Worm (Caenorhabditis elegans): ENCODE results near the gene grl-22.

The grl-22 gene

DNA sequence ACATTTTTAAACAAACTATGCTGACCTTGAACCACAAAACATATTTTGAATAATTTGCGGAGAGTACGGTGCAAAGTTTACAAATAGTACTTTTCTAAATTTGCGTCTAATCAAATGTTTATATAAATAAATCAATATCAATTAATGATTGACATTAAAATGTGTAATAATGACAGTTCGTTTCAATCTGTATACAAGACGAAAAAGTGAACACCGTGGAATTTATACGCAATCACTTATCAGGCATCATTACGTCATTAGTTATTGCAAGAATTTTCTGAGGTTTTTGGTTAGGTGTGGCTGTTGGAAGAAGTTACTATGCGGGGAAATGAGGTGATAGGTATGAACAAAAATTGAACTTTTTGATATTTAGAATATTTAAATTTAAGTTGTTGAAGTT, 13.3 kb upstream of the grl-22 start:
- TF ChIP-seq klf-2 (GFP tag; conservative IDR thresholded peaks at IDR 0.05) (no peak), ztf-29 (GFP tag; IDR thresholded peaks at IDR 0.05) (no peak), med-1 (GFP tag; optimal IDR thresholded peaks at IDR 0.05; ENCODE audit: insufficient read depth) (no peak), ref-1 (GFP tag; conservative IDR thresholded peaks at IDR 0.05) (no peak), tab-1 (GFP tag; IDR thresholded peaks at IDR 0.05) (no peak), flt-1 (GFP tag; IDR thresholded peaks at IDR 0.05) (no peak), ztf-23 (GFP tag; IDR thresholded peaks at IDR 0.05) (no peak), T22C8.4 (GFP tag; IDR thresholded peaks at IDR 0.05) (no peak), cog-1 (tag; optimal IDR thresholded peaks at IDR 0.05) (no peak)

DNA sequence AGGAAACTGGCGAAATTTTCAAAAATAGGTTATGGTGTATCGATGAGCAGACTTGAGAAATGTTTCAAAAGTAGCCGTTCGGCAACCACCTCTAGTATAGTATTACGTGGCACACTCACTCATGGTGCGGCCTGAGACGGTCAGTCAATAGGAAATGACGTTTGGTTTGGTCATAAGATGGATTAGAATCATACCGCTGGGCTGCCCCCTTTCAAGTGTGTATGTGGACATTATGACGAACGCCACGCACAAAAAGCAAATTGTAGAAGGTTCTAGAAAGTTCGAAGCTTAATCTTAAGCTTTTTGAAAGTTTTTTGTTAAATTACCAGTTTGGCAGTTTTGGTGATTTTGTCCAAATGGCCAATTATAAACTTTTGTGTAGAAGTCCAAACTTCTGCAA, 10.6 kb upstream of the grl-22 start:
- TF ChIP-seq ztf-23 (GFP tag; IDR thresholded peaks at IDR 0.05) (no peak), tab-1 (GFP tag; IDR thresholded peaks at IDR 0.05) (no peak), klf-2 (GFP tag; conservative IDR thresholded peaks at IDR 0.05) (no peak), med-1 (GFP tag; optimal IDR thresholded peaks at IDR 0.05; ENCODE audit: insufficient read depth) (no peak), ref-1 (GFP tag; conservative IDR thresholded peaks at IDR 0.05) (no peak)

DNA sequence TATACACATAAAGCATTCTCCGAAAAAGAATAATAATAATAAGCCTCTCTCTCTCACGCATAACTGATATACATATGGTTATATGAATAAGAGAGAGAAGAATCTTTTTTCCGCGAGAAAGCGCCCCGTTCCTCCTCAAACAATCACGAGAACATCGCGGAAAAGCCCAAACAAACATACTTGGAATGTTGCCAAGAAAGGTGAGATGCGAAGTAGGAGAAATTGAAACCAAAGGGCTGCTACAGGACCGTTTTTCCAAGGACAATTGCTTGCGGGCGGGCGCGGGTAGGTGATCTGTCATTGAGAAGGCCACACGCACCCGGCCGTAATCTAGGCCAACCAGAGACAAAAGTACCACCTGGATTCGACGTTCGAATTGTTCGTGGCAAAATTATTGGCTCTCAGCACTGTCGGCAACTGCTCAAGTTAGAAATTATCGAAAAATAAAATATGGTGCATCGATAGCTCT, 9.9 kb upstream of the grl-22 start, which contains the start of gene dnj-24:
Gene dnj-24, minus strand, starts transcription at position 419 of the 469 bp plus-strand sequence.
- no peak for TF ChIP-seq flt-1 (GFP tag; IDR thresholded peaks at IDR 0.05)
- no peak for TF ChIP-seq cog-1 (tag; optimal IDR thresholded peaks at IDR 0.05)

DNA sequence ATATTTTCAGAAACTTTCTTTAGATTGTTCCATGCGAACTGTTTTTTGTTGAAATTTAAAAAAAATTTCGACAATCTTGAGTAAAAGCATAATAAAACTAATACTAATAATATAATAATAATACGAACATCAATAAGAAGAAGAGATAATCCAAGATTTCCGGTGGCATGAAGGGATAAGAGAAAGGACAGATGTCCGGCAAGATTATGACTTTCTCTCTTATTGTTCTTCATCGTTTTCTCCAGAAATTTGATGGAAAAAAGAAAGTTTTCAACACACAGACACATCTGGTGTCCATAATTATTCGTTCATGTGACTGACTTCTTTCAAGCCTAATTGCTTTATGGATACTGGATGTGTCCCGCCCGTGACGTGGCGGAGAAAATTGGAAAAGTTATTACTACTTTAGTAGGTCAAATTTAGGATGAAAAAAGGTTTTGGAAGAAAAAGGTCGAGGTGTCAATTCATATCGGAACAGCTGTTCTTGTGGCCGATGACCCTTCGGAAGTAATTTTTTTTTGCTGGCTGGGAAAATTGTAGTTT, 8.8 kb upstream of the grl-22 start:
- TF ChIP-seq T22C8.4 (GFP tag; IDR thresholded peaks at IDR 0.05) = no peak
- TF ChIP-seq ref-1 (GFP tag; conservative IDR thresholded peaks at IDR 0.05) = no peak
- TF ChIP-seq cog-1 (tag; optimal IDR thresholded peaks at IDR 0.05) = no peak
- TF ChIP-seq ztf-23 (GFP tag; IDR thresholded peaks at IDR 0.05) = no peak
- TF ChIP-seq ztf-29 (GFP tag; IDR thresholded peaks at IDR 0.05) = no peak
- TF ChIP-seq flt-1 (GFP tag; IDR thresholded peaks at IDR 0.05) = no peak
- no peak for TF ChIP-seq tab-1 (GFP tag; IDR thresholded peaks at IDR 0.05)
- no peak for TF ChIP-seq klf-2 (GFP tag; conservative IDR thresholded peaks at IDR 0.05)
- no peak for TF ChIP-seq med-1 (GFP tag; optimal IDR thresholded peaks at IDR 0.05; ENCODE audit: insufficient read depth)

DNA sequence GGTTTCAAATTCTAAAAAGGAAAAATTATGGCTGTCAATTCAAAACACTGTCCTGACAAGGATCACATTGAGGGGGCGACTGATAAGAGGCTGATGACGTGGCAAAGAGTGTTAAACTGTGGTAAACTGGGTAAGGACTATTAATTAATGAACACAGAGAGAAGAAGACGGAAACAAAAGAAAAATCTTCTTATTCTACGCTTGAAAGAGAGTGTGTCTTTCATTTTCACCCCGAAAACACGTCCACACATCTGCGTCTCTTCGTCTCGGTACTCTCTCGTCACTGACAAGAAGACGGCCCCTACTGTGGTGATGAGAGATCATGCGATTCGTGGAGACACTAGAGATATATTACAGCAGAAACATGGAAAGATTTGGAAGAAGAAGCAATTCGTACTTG, 7.6 kb upstream of the grl-22 start:
- no peak for TF ChIP-seq ref-1 (GFP tag; conservative IDR thresholded peaks at IDR 0.05)
- TF ChIP-seq T22C8.4 (GFP tag; IDR thresholded peaks at IDR 0.05) = no peak
- TF ChIP-seq ztf-23 (GFP tag; IDR thresholded peaks at IDR 0.05) = no peak
- no peak for TF ChIP-seq tab-1 (GFP tag; IDR thresholded peaks at IDR 0.05)
- no peak for TF ChIP-seq med-1 (GFP tag; optimal IDR thresholded peaks at IDR 0.05; ENCODE audit: insufficient read depth)
- TF ChIP-seq ztf-29 (GFP tag; IDR thresholded peaks at IDR 0.05) = no peak
- no peak for TF ChIP-seq flt-1 (GFP tag; IDR thresholded peaks at IDR 0.05)
- no peak for TF ChIP-seq klf-2 (GFP tag; conservative IDR thresholded peaks at IDR 0.05)
- no peak for TF ChIP-seq cog-1 (tag; optimal IDR thresholded peaks at IDR 0.05)

DNA sequence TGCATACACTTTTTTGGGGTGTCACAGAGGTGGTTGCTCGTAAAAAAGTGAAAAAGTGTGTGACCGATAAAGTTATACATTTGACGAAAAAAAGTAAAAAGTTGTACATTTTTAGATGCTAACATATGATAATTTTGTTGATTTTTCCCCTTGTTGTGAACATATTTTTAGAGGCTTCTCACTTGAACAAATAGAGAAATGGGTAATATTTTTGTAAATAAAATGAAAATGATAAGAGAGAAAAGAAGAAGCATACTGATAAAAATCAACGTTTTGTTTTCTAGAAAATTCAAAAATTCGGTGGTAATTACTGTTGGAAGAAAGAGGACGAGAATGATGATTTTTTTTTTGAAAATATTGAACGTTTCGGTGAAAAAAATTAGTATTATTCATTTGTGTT, 6.5 kb upstream of the grl-22 start:
- no peak for TF ChIP-seq klf-2 (GFP tag; conservative IDR thresholded peaks at IDR 0.05)
- no peak for TF ChIP-seq flt-1 (GFP tag; IDR thresholded peaks at IDR 0.05)
- TF ChIP-seq ztf-23 (GFP tag; IDR thresholded peaks at IDR 0.05) = no peak
- no peak for TF ChIP-seq med-1 (GFP tag; optimal IDR thresholded peaks at IDR 0.05; ENCODE audit: insufficient read depth)
- TF ChIP-seq cog-1 (tag; optimal IDR thresholded peaks at IDR 0.05) = no peak

DNA sequence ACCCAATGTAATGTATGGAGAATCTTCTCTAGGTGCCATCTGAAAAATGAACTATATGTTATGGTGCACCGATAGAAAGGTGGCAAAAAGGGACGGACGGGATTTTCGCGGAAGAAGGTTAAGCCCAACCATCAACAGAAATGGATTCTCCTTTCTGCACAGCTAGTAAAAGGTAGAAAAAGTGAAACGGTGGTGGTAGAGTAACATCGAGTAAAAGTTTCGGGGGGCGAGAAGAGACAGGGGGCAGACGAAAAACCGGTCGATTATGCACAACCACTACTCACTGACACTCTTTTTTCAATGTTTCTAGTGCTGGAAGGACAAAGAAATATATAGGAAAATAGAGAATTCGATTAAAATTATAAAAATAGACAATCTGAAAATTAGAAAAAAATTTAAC, 5.7 kb upstream of the grl-22 start:
- no peak for TF ChIP-seq med-1 (GFP tag; optimal IDR thresholded peaks at IDR 0.05; ENCODE audit: insufficient read depth)
- TF ChIP-seq ref-1 (GFP tag; conservative IDR thresholded peaks at IDR 0.05) = no peak
- no peak for TF ChIP-seq flt-1 (GFP tag; IDR thresholded peaks at IDR 0.05)

DNA sequence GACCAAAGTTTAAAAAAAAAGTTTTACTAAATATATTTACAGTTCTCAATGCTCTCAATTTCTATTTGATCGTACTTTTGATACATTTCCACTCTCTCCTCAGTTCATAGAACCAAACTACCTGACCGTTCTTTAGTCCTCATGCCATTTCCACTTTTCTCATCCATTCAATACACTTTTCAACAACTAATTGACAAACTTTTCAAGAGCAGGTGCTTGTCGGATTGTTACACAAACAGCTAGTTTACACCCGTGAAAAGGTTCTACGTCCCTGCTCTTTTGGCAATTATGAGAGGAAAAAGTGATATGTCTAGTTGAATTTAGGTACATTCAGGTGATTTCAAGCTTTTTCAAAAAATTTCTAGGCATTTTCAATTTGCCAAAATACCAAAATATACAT, 4.1 kb upstream of the grl-22 start:
- TF ChIP-seq flt-1 (GFP tag; IDR thresholded peaks at IDR 0.05) (no peak), cog-1 (tag; optimal IDR thresholded peaks at IDR 0.05) (no peak), T22C8.4 (GFP tag; IDR thresholded peaks at IDR 0.05) (no peak), tab-1 (GFP tag; IDR thresholded peaks at IDR 0.05) (no peak), ref-1 (GFP tag; conservative IDR thresholded peaks at IDR 0.05) (no peak), klf-2 (GFP tag; conservative IDR thresholded peaks at IDR 0.05) (no peak), ztf-29 (GFP tag; IDR thresholded peaks at IDR 0.05) (no peak), ztf-23 (GFP tag; IDR thresholded peaks at IDR 0.05) (no peak)

DNA sequence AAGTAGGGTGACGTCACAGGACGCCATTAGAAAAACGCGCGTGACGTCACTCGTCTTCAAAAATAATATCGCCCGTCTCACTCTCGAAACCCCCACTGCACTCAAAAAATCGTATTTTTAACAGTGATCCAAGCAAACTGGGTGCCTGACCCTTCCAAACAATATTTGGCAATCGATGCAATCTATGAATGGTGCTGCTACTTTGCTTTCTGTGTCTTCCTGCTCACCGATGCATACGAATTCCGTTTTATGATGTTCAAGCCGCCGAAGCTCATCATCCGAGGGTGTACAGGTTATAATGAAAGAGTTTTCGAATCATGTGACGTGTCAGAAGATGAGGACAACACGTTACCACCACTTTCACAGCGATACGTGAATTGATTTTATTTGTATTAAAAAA, 6.2 kb downstream of the grl-22 start, which contains the start of gene W03A5.1:
Gene W03A5.1, plus strand, starts transcription at position 301 of the 400 bp plus-strand sequence.
- no peak for TF ChIP-seq tab-1 (GFP tag; IDR thresholded peaks at IDR 0.05)
- no peak for TF ChIP-seq ztf-23 (GFP tag; IDR thresholded peaks at IDR 0.05)
- TF ChIP-seq ztf-29 (GFP tag; IDR thresholded peaks at IDR 0.05) = no peak
- no peak for TF ChIP-seq flt-1 (GFP tag; IDR thresholded peaks at IDR 0.05)
- TF ChIP-seq cog-1 (tag; optimal IDR thresholded peaks at IDR 0.05) = no peak

DNA sequence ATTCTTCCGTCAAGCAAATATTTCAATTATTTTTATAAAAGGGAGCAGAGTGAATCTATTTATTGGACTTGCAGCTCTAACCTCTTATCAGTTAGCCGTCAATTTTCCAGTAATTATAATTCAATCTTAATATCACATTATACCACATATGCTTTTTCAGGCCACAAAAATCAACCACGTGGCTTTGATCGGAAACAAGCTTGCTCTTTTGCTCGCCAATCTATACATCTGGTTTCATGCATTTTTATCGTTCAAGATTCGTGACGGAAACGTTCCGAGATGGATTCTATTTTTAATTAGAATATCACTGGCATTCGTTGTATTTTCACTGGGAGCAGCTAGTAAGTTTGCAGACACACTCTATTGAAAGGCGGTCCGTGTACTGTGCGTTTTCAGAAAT, 6.8 kb downstream of the grl-22 start:
- TF ChIP-seq T22C8.4 (GFP tag; IDR thresholded peaks at IDR 0.05) (no peak), tab-1 (GFP tag; IDR thresholded peaks at IDR 0.05) (no peak), ref-1 (GFP tag; conservative IDR thresholded peaks at IDR 0.05) (no peak), klf-2 (GFP tag; conservative IDR thresholded peaks at IDR 0.05) (no peak), ztf-29 (GFP tag; IDR thresholded peaks at IDR 0.05) (no peak), med-1 (GFP tag; optimal IDR thresholded peaks at IDR 0.05; ENCODE audit: insufficient read depth) (no peak)

DNA sequence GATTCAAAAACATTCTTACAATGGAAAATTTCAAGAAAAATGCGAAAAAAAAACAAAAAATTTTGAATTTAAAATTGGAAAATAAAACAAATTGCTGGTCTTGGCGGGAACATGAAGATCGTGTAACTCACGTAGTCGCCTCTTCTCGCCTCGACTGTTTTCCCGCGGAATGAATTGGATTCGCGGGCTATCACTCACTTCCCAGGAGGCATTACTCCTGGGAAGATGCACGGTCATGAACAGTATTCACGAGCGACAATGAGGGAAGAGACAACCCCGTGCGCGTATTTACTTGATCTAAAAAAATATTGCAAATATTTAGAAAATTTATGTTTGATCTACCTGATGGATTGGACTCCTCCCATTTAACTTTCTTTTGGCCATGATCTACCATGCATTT, 7.5 kb downstream of the grl-22 start:
- no peak for TF ChIP-seq klf-2 (GFP tag; conservative IDR thresholded peaks at IDR 0.05)
- no peak for TF ChIP-seq med-1 (GFP tag; optimal IDR thresholded peaks at IDR 0.05; ENCODE audit: insufficient read depth)
- TF ChIP-seq tab-1 (GFP tag; IDR thresholded peaks at IDR 0.05) = no peak
- TF ChIP-seq ztf-29 (GFP tag; IDR thresholded peaks at IDR 0.05) = no peak
